Worm (Caenorhabditis elegans) whole organism, young adult: ENCODE measurements around the gene ZK682.7.

Experiments used
- C06A6.2 ChIP-seq: fragments of 200-800 bp; sonication (Bioruptor generic); conservative IDR thresholded peaks from 2 replicates; pipeline ENCODE4 v1.3.6; 2022; ENCODE audit warnings: missing genetic modification characterization, missing compliant biosample characterization
- F10E7.11 ChIP-seq: sonication (generic microtip); optimal IDR thresholded peaks from 2 replicates; lab custom pipeline; 2017; ENCODE audit warnings: mild to moderate bottlenecking, missing genetic modification characterization, moderate library complexity, missing compliant biosample characterization
- T07F8.4 ChIP-seq: sonication (generic microtip); optimal IDR thresholded peaks from 2 replicates; lab custom pipeline; 2016; ENCODE audit warnings: mild to moderate bottlenecking, missing genetic modification characterization, moderate library complexity, missing compliant biosample characterization
- ZK185.1 ChIP-seq: sonication (generic microtip); optimal IDR thresholded peaks from 2 replicates; lab custom pipeline; 2016; ENCODE audit warnings: mild to moderate bottlenecking, missing genetic modification characterization, missing compliant biosample characterization; ENCODE audit not compliant: poor library complexity, severe bottlenecking
- athp-1 ChIP-seq: sonication (generic microtip); optimal IDR thresholded peaks from 2 replicates; lab custom pipeline; 2017; ENCODE audit warnings: mild to moderate bottlenecking, missing genetic modification characterization, missing compliant biosample characterization
- dpl-1 ChIP-seq: fragments of 150-350 bp; optimal IDR thresholded peaks from 2 replicates; lab custom pipeline; 2014; ENCODE audit warnings: missing biosample characterization, missing genetic modification reagents, missing genetic modification characterization
- madf-8 ChIP-seq: fragments of 200-800 bp; sonication (Bioruptor generic); conservative IDR thresholded peaks from 2 replicates; pipeline ENCODE4 v1.3.6; 2022; ENCODE audit warnings: missing genetic modification reagents, missing genetic modification characterization, missing compliant biosample characterization
- pha-4 ChIP-seq: fragments of 150-350 bp; sonication (generic microtip); optimal IDR thresholded peaks from 2 replicates; lab custom pipeline; 2014; ENCODE audit warnings: missing biosample characterization, missing genetic modification reagents, missing genetic modification characterization
- snpc-4 ChIP-seq, 5 experiments: fragments of 150-350 bp in 1 of 5; sonication (generic microtip) in 4 of 5; optimal IDR thresholded peaks; 2 replicates each; lab custom pipeline; 2014 to 2018; ENCODE audit warnings: missing genetic modification characterization in 5 of 5, missing biosample characterization in 3 of 5, antibody characterized with exemption in 2 of 5, mild to moderate bottlenecking in 2 of 5, missing compliant biosample characterization in 2 of 5, missing genotype in 2 of 5, moderate library complexity in 2 of 5, missing genetic modification reagents in 1 of 5
- unc-62 ChIP-seq: fragments of 150-350 bp; optimal IDR thresholded peaks from 2 replicates; lab custom pipeline; 2014; ENCODE audit warnings: missing biosample characterization, missing genetic modification reagents, missing genetic modification characterization
- ztf-28 ChIP-seq: fragments of 200-800 bp; sonication (Bioruptor generic); IDR thresholded peaks from 2 replicates; pipeline ENCODE4 v1.3.6; 2022; ENCODE audit warnings: missing genetic modification reagents, missing genetic modification characterization, missing compliant biosample characterization

- TF ChIP-seq snpc-4 (GFP tag; optimal IDR thresholded peaks at IDR 0.05; lab: Kevin White, UChicago) (no peak), snpc-4 (tag; optimal IDR thresholded peaks at IDR 0.05; lab: Kevin White, UChicago) (no peak), T07F8.4 (tag; lab: Kevin White, UChicago) (no peak), ztf-28 (GFP tag; lab: Robert Waterston, UW) (no peak), ZK185.1 (tag; lab: Kevin White, UChicago) (no peak), dpl-1 (no peak), unc-62 (GFP tag; lab: Kevin White, UChicago) (no peak), madf-8 (no peak), pha-4 (tag; lab: Kevin White, UChicago) (no peak), C06A6.2 (no peak), F10E7.11 (tag; lab: Kevin White, UChicago) (no peak), athp-1 (tag; lab: Kevin White, UChicago) (no peak)
Observed at ce11 chrV:9271835-9272234, 20.1 kb downstream of the ZK682.7 start.
